Worm (Caenorhabditis elegans) whole organism, young adult: ENCODE data around the gene bir-1.

ENCODE experiments used
- ama-1 ChIP-seq, 3 experiments: fragments of 150-350 bp in 1 of 3; sonication (generic microtip) in 2 of 3; optimal IDR thresholded peaks; 2 replicates each; lab custom pipeline; 2014 to 2018; ENCODE audit warnings: missing biosample characterization in 2 of 3, missing genetic modification characterization in 2 of 3, missing genetic modification reagents in 2 of 3
- dpl-1 ChIP-seq: fragments of 150-350 bp; optimal IDR thresholded peaks from 2 replicates; lab custom pipeline; 2014; ENCODE audit warnings: missing biosample characterization, missing genetic modification reagents, missing genetic modification characterization
- lin-40 ChIP-seq: sonication (generic microtip); optimal IDR thresholded peaks from 2 replicates; lab custom pipeline; 2016; ENCODE audit warnings: missing genetic modification characterization, mild to moderate bottlenecking, missing compliant biosample characterization, missing genotype, missing genetic modification reagents

DNA sequence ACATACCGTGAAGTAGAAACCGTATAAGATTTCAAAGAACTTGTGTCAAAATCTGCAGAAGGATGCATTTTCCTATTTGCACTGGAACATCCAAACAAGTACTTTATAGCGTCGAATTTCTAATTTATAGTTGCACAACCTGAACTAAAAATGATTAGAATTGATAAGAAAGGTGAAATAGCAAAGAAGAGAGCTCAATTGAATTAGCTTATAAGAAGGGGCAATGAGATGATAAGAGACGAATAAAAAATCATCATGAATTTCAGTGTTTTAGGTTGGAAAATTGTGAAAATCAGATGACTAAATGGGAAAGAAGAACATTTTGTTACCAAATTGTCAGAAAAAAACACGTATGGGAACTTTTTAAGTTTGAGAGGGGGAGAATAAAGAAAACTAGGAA is 47.3 kb downstream of the bir-1 start, which contains the start of gene W05E10.1:
- TF ChIP-seq ama-1 (optimal IDR thresholded peaks at IDR 0.05; lab: Kevin White, UChicago) (no peak), ama-1 (GFP tag; optimal IDR thresholded peaks at IDR 0.05; lab: Kevin White, UChicago) (no peak), dpl-1 (GFP tag; lab: Kevin White, UChicago) (no peak), lin-40 (no peak)
